Fruit fly (Drosophila melanogaster) whole organism, embryonic: ENCODE data around the gene Naa80.

Experiments
- Atf3 ChIP-seq: fragments of 200-800 bp; sonication (Bioruptor generic); optimal IDR thresholded peaks from 3 replicates; lab custom pipeline; 2016; ENCODE audit warnings: missing biosample characterization, missing genetic modification characterization
- CG10147 ChIP-seq: fragments of 200-800 bp; sonication (Bioruptor generic); optimal IDR thresholded peaks from 2 replicates; lab custom pipeline; 2019; ENCODE audit warnings: missing biosample characterization, mild to moderate bottlenecking, missing genetic modification characterization, moderate library complexity
- CG10209 ChIP-seq: fragments of 200-800 bp; sonication (Bioruptor generic); optimal IDR thresholded peaks from 3 replicates; lab custom pipeline; 2017; ENCODE audit warnings: missing biosample characterization, mild to moderate bottlenecking, missing genetic modification characterization, missing genetic modification reagents
- CG12071 ChIP-seq: fragments of 200-800 bp; sonication (Bioruptor generic); optimal IDR thresholded peaks from 3 replicates; lab custom pipeline; 2018; ENCODE audit warnings: missing biosample characterization, mild to moderate bottlenecking, missing genetic modification characterization
- CG13287 ChIP-seq: fragments of 200-800 bp; sonication (Bioruptor generic); IDR thresholded peaks from 2 replicates; pipeline ENCODE4 v1.3.6; 2022; ENCODE audit warnings: missing biosample characterization, missing genetic modification characterization; ENCODE audit not compliant: partially characterized antibody
- CG13424 ChIP-seq: fragments of 200-800 bp; sonication (Bioruptor generic); optimal IDR thresholded peaks from 2 replicates; lab custom pipeline; 2019; ENCODE audit warnings: missing biosample characterization, mild to moderate bottlenecking, missing genetic modification characterization, moderate library complexity
- CG17912 ChIP-seq: fragments of 200-800 bp; sonication (Bioruptor generic); optimal IDR thresholded peaks from 2 replicates; lab custom pipeline; 2018; ENCODE audit warnings: missing biosample characterization, mild to moderate bottlenecking, missing genetic modification characterization
- CG3163 ChIP-seq: fragments of 200-800 bp; sonication (Bioruptor generic); optimal IDR thresholded peaks from 3 replicates; lab custom pipeline; 2016; ENCODE audit warnings: missing biosample characterization, missing genetic modification characterization
- CG33213 ChIP-seq: fragments of 200-800 bp; sonication (Bioruptor generic); optimal IDR thresholded peaks from 3 replicates; lab custom pipeline; 2016; ENCODE audit warnings: missing biosample characterization, missing genetic modification characterization
- CG4617 ChIP-seq: fragments of 200-800 bp; sonication (Bioruptor generic); optimal IDR thresholded peaks from 3 replicates; lab custom pipeline; 2016; ENCODE audit warnings: missing biosample characterization, missing genetic modification characterization, borderline replicate concordance
- CG6854 ChIP-seq: fragments of 200-800 bp; sonication (Bioruptor generic); optimal IDR thresholded peaks from 3 replicates; lab custom pipeline; 2017; ENCODE audit warnings: missing biosample characterization, mild to moderate bottlenecking, missing genetic modification characterization
- CG7839 ChIP-seq: fragments of 200-800 bp; sonication (Bioruptor generic); optimal IDR thresholded peaks from 3 replicates; lab custom pipeline; 2018; ENCODE audit warnings: missing biosample characterization, mild to moderate bottlenecking, missing genetic modification characterization, moderate library complexity
- CG8924 ChIP-seq: fragments of 200-800 bp; optimal IDR thresholded peaks from 3 replicates; lab custom pipeline; 2019; ENCODE audit warnings: missing biosample characterization, mild to moderate bottlenecking, missing genetic modification characterization, moderate library complexity
- Dip3 ChIP-seq: fragments of 200-800 bp; sonication (Bioruptor generic); optimal IDR thresholded peaks from 3 replicates; lab custom pipeline; 2016; ENCODE audit warnings: missing biosample characterization, missing genetic modification characterization
- Doc3 ChIP-seq: fragments of 200-800 bp; sonication (Bioruptor generic); IDR thresholded peaks from 3 replicates; pipeline ENCODE4 v1.3.6; 2022; ENCODE audit warnings: missing biosample characterization, missing genetic modification characterization; ENCODE audit not compliant: partially characterized antibody
- Ets65A ChIP-seq: fragments of 200-800 bp; sonication (Bioruptor generic); peaks from one replicate; lab custom pipeline; 2016; ENCODE audit warnings: missing biosample characterization, missing genetic modification characterization
- HHEX ChIP-seq: fragments of 200-800 bp; sonication (Bioruptor generic); optimal IDR thresholded peaks from 3 replicates; lab custom pipeline; 2017; ENCODE audit warnings: missing biosample characterization, mild to moderate bottlenecking, missing genetic modification characterization, missing genetic modification reagents
- HLH4C ChIP-seq: fragments of 200-800 bp; sonication (Bioruptor generic); IDR thresholded peaks from 3 replicates; pipeline ENCODE4 v1.3.6; 2022; ENCODE audit warnings: missing biosample characterization, missing genetic modification characterization; ENCODE audit not compliant: partially characterized antibody
- Hr3 ChIP-seq: fragments of 200-800 bp; sonication (Bioruptor generic); optimal IDR thresholded peaks from 3 replicates; lab custom pipeline; 2016; ENCODE audit warnings: missing biosample characterization, missing genetic modification characterization
- Jarid2 ChIP-seq: fragments of 200-800 bp; sonication (Bioruptor generic); optimal IDR thresholded peaks from 3 replicates; lab custom pipeline; 2017; ENCODE audit warnings: mild to moderate bottlenecking, missing biosample characterization, missing genetic modification reagents, missing genetic modification characterization
- Lhr ChIP-seq: fragments of 200-800 bp; sonication (Bioruptor generic); optimal IDR thresholded peaks from 3 replicates; lab custom pipeline; 2017; ENCODE audit warnings: mild to moderate bottlenecking, missing biosample characterization, missing genetic modification reagents, missing genetic modification characterization
- Lim3 ChIP-seq: fragments of 200-800 bp; sonication (Bioruptor generic); IDR thresholded peaks from 2 replicates; pipeline ENCODE4 v1.3.6; 2022; ENCODE audit warnings: missing biosample characterization, missing genetic modification characterization
- Oaz ChIP-seq: fragments of 200-800 bp; sonication (Bioruptor generic); IDR thresholded peaks from 2 replicates; pipeline ENCODE4 v1.3.6; 2022; ENCODE audit warnings: missing biosample characterization, missing genetic modification characterization
- Optix ChIP-seq: fragments of 200-800 bp; sonication (Bioruptor generic); IDR thresholded peaks from 3 replicates; pipeline ENCODE4 v1.3.6; 2022; ENCODE audit warnings: missing biosample characterization, missing genetic modification characterization
- Side ChIP-seq: fragments of 200-800 bp; sonication (Bioruptor generic); optimal IDR thresholded peaks from 2 replicates; lab custom pipeline; 2016; ENCODE audit warnings: missing biosample characterization, missing genetic modification characterization
- Trl ChIP-seq, 3 experiments: fragments of >200 bp in 2 of 3; fragments of 200-800 bp in 1 of 3; sonication (Bioruptor generic) in 1 of 3; optimal IDR thresholded peaks; 2 replicates in 1 of 3; 3 replicates in 2 of 3; lab custom pipeline; 2016 to 2017; ENCODE audit warnings: missing biosample characterization in 1 of 3, missing genetic modification characterization in 1 of 3
- abd-A ChIP-seq: fragments of 200-800 bp; sonication (Bioruptor generic); optimal IDR thresholded peaks from 3 replicates; lab custom pipeline; 2019; ENCODE audit warnings: missing biosample characterization, mild to moderate bottlenecking, missing genetic modification characterization, moderate library complexity
- ara ChIP-seq: fragments of 200-800 bp; sonication (Bioruptor generic); IDR thresholded peaks from 2 replicates; pipeline ENCODE4 v1.3.6; 2022; ENCODE audit warnings: missing biosample characterization, missing genetic modification characterization
- ase ChIP-seq: fragments of 200-800 bp; sonication (Bioruptor generic); IDR thresholded peaks from 3 replicates; pipeline ENCODE4 v1.3.6; 2022; ENCODE audit warnings: missing biosample characterization, missing genetic modification characterization
- bsh ChIP-seq, 2 experiments: fragments of 200-800 bp; sonication (Bioruptor generic); optimal IDR thresholded peaks; 2 replicates each; lab custom pipeline; 2017 to 2018; ENCODE audit warnings: mild to moderate bottlenecking in 2 of 2, missing biosample characterization in 2 of 2, missing genetic modification characterization in 2 of 2, moderate library complexity in 1 of 2
- btn ChIP-seq: fragments of 200-800 bp; sonication (Bioruptor generic); optimal IDR thresholded peaks from 2 replicates; lab custom pipeline; 2016; ENCODE audit warnings: missing biosample characterization, missing genetic modification characterization
- chinmo ChIP-seq: fragments of 200-800 bp; sonication (Bioruptor generic); IDR thresholded peaks from 4 replicates; pipeline ENCODE4 v1.3.6; 2022; ENCODE audit warnings: missing biosample characterization, missing genetic modification characterization; ENCODE audit not compliant: partially characterized antibody
- dati ChIP-seq: fragments of 200-800 bp; sonication (Bioruptor generic); IDR thresholded peaks from 2 replicates; pipeline ENCODE4 v1.3.6; 2022; ENCODE audit warnings: missing biosample characterization, missing genetic modification characterization
- disco-r ChIP-seq: fragments of 200-800 bp; sonication (Bioruptor generic); optimal IDR thresholded peaks from 2 replicates; lab custom pipeline; 2016; ENCODE audit warnings: missing biosample characterization, missing genetic modification characterization
- dmrt99B ChIP-seq: fragments of 200-800 bp; sonication (Bioruptor generic); optimal IDR thresholded peaks from 2 replicates; lab custom pipeline; 2018; ENCODE audit warnings: missing biosample characterization, mild to moderate bottlenecking, missing genetic modification characterization, moderate library complexity
- emc ChIP-seq: fragments of 200-800 bp; sonication (Bioruptor generic); optimal IDR thresholded peaks from 2 replicates; lab custom pipeline; 2016; ENCODE audit warnings: missing biosample characterization, missing genetic modification characterization
- en ChIP-seq: fragments of 200-800 bp; sonication (Bioruptor generic); optimal IDR thresholded peaks from 2 replicates; lab custom pipeline; 2016; ENCODE audit warnings: missing biosample characterization, missing genetic modification characterization
- gem ChIP-seq: fragments of 200-800 bp; sonication (Bioruptor generic); optimal IDR thresholded peaks from 2 replicates; lab custom pipeline; 2019; ENCODE audit warnings: missing biosample characterization, mild to moderate bottlenecking, missing genetic modification characterization, moderate library complexity
- gsb-n ChIP-seq: fragments of 200-800 bp; sonication (Bioruptor generic); optimal IDR thresholded peaks from 3 replicates; lab custom pipeline; 2018; ENCODE audit warnings: missing biosample characterization, mild to moderate bottlenecking, missing genetic modification characterization
- her ChIP-seq: fragments of 200-800 bp; sonication (Bioruptor generic); optimal IDR thresholded peaks from 2 replicates; lab custom pipeline; 2016; ENCODE audit warnings: missing biosample characterization, missing genetic modification characterization
- kay ChIP-seq: fragments of 200-800 bp; sonication (Bioruptor generic); optimal IDR thresholded peaks from 2 replicates; lab custom pipeline; 2016; ENCODE audit warnings: missing biosample characterization, missing genetic modification characterization
- ken ChIP-seq: fragments of 200-800 bp; sonication (Bioruptor generic); IDR thresholded peaks from 3 replicates; pipeline ENCODE4 v1.3.6; 2022; ENCODE audit warnings: missing biosample characterization, missing genetic modification characterization
- lbe ChIP-seq: fragments of 200-800 bp; sonication (Bioruptor generic); optimal IDR thresholded peaks from 2 replicates; lab custom pipeline; 2016; ENCODE audit warnings: missing biosample characterization, mild to moderate bottlenecking, missing genetic modification characterization
- otp ChIP-seq: fragments of 200-800 bp; sonication (Bioruptor generic); IDR thresholded peaks from 3 replicates; pipeline ENCODE4, ENCODE4 v1.3.6; 2022; ENCODE audit warnings: missing biosample characterization, missing genetic modification characterization
- pum ChIP-seq: fragments of 200-800 bp; sonication (Bioruptor generic); optimal IDR thresholded peaks from 2 replicates; lab custom pipeline; 2016; ENCODE audit warnings: missing biosample characterization, missing genetic modification characterization
- seq ChIP-seq: fragments of 200-800 bp; sonication (Bioruptor generic); IDR thresholded peaks from 2 replicates; pipeline ENCODE4 v1.3.6; 2022; ENCODE audit warnings: missing biosample characterization, missing genetic modification characterization
- toy ChIP-seq: fragments of 200-800 bp; sonication (Bioruptor generic); IDR thresholded peaks from 2 replicates; pipeline ENCODE4 v1.3.6; 2022; ENCODE audit warnings: missing biosample characterization, missing genetic modification characterization
- trh ChIP-seq: fragments of 200-800 bp; sonication (Bioruptor generic); optimal IDR thresholded peaks from 2 replicates; lab custom pipeline; 2016; ENCODE audit warnings: missing biosample characterization, missing genetic modification characterization
- wek ChIP-seq: fragments of 200-800 bp; sonication (Bioruptor generic); optimal IDR thresholded peaks from 3 replicates; lab custom pipeline; 2018; ENCODE audit warnings: missing biosample characterization, mild to moderate bottlenecking, missing genetic modification characterization, moderate library complexity

Gene Naa80

dm6 chr3R:9771519-9771972 is 3.9 kb downstream of the Naa80 start, which contains the start of gene CG9471 (continued):
- TF ChIP-seq CG6854 (GFP tag; lab: Kevin White, UChicago) (peak; percentile 85), Atf3 (GFP tag; lab: Kevin White, UChicago) (peak; percentile 83), abd-A (tag; lab: Kevin White, UChicago) (no peak), ken (GFP tag; lab: Robert Waterston, UW) (peak; percentile 77), trh (GFP tag; lab: Kevin White, UChicago) (peak; percentile 69), CG4617 (GFP tag; lab: Kevin White, UChicago) (peak; percentile 81), ase (GFP tag; lab: Robert Waterston, UW) (peak; percentile 91), chinmo (GFP tag; lab: Robert Waterston, UW) (no peak), CG33213 (GFP tag; lab: Kevin White, UChicago) (peak; percentile 80), CG13424 (peak; percentile 90), gem (tag; lab: Kevin White, UChicago) (peak; percentile 95), HHEX (peak; percentile 93), emc (GFP tag; lab: Kevin White, UChicago) (peak; percentile 70), Optix (peak; percentile 48; the same call in 1 of the 3 replicates), CG10147 (GFP tag; lab: Kevin White, UChicago) (peak; percentile 82), Trl (optimal IDR thresholded peaks at IDR 0.05; lab: Kevin White, UChicago) (no peak), Trl (GFP tag; optimal IDR thresholded peaks at IDR 0.05; lab: Kevin White, UChicago) (peak; percentile 93), her (GFP tag; lab: Kevin White, UChicago) (peak; percentile 81), btn (GFP tag; lab: Kevin White, UChicago) (peak; percentile 25), en (GFP tag; lab: Kevin White, UChicago) (peak; percentile 72), kay (GFP tag; lab: Kevin White, UChicago) (peak; percentile 80), Side (peak; percentile 88), Lhr (GFP tag; lab: Kevin White, UChicago) (peak; percentile 34), dati (peak; percentile 81), Jarid2 (peak; percentile 62), toy (GFP tag; lab: Robert Waterston, UW) (peak; percentile 76; the same call in 1 of the 2 replicates), dmrt99B (tag; lab: Kevin White, UChicago) (peak; percentile 91), CG13287 (GFP tag; lab: Robert Waterston, UW) (peak; percentile 30; the same call in 1 of the 2 replicates), pum (GFP tag; lab: Kevin White, UChicago) (peak; percentile 88), CG7839 (tag; lab: Kevin White, UChicago) (peak; percentile 92), bsh (GFP tag; optimal IDR thresholded peaks at IDR 0.05; lab: Kevin White, UChicago) (peak; percentile 73 to 93), Doc3 (GFP tag; lab: Robert Waterston, UW) (no peak), CG17912 (peak; percentile 77), CG8924 (peak; percentile 93), otp (GFP tag; lab: Robert Waterston, UW) (peak; percentile 85; the same call in 2 of the 3 replicates), Ets65A (GFP tag; lab: Kevin White, UChicago) (peak; percentile 97), lbe (GFP tag; lab: Kevin White, UChicago) (peak; percentile 96), HLH4C (GFP tag; lab: Robert Waterston, UW) (peak; percentile 32; the same call in 1 of the 3 replicates), disco-r (GFP tag; lab: Kevin White, UChicago) (peak; percentile 43), Dip3 (GFP tag; lab: Kevin White, UChicago) (peak; percentile 94), CG3163 (GFP tag; lab: Kevin White, UChicago) (peak; percentile 57), gsb-n (peak; percentile 81), ara (GFP tag; lab: Robert Waterston, UW) (peak; percentile 91), Oaz (GFP tag; lab: Robert Waterston, UW) (peak; percentile 80), CG12071 (GFP tag; lab: Kevin White, UChicago) (peak; percentile 88), Hr3 (GFP tag; lab: Kevin White, UChicago) (peak; percentile 91), Lim3 (GFP tag; lab: Robert Waterston, UW) (peak; percentile 65; the same call in 1 of the 2 replicates), wek (GFP tag; lab: Kevin White, UChicago) (peak; percentile 73), seq (peak; percentile 92), CG10209 (GFP tag; lab: Kevin White, UChicago) (peak; percentile 90)
